Worm (Caenorhabditis elegans) whole organism, mixed stage, embryonic: Measurements from ENCODE around the gene C09H10.5.
"Not testable (repeated sequence)": the region's sequence is repeated elsewhere in the genome, so short reads cannot be mapped to it uniquely, and the experiment has no call there.

Source experiments
- M03D4.4 ChIP-seq: sonication (generic microtip); optimal IDR thresholded peaks from 2 replicates; lab custom pipeline; 2017; ENCODE audit warnings: mild to moderate bottlenecking, missing genetic modification characterization, missing compliant biosample characterization
- bed-3 ChIP-seq: fragments of 200-800 bp; sonication (Bioruptor generic); optimal IDR thresholded peaks from 3 replicates; lab custom pipeline; 2018; ENCODE audit warnings: mild to moderate bottlenecking, missing genetic modification characterization, moderate library complexity, missing compliant biosample characterization
- blmp-1 ChIP-seq: fragments of 150-350 bp; optimal IDR thresholded peaks from 2 replicates; lab custom pipeline; 2014; ENCODE audit warnings: missing biosample characterization, missing genetic modification characterization
- ceh-39 ChIP-seq: fragments of 150-350 bp; optimal IDR thresholded peaks from 2 replicates; lab custom pipeline; 2014; ENCODE audit warnings: missing biosample characterization, missing genetic modification characterization
- ceh-43 ChIP-seq: fragments of 200-800 bp; sonication (Bioruptor generic); optimal IDR thresholded peaks from 2 replicates; lab custom pipeline; 2018; ENCODE audit warnings: mild to moderate bottlenecking, missing genetic modification characterization, moderate library complexity, missing compliant biosample characterization
- ceh-83 ChIP-seq: fragments of 200-800 bp; sonication (Bioruptor generic); optimal IDR thresholded peaks from 2 replicates; lab custom pipeline; 2018; ENCODE audit warnings: mild to moderate bottlenecking, missing genetic modification characterization, missing compliant biosample characterization
- ces-1 ChIP-seq: fragments of 150-350 bp; optimal IDR thresholded peaks from 2 replicates; lab custom pipeline; 2014; ENCODE audit warnings: missing biosample characterization, missing genetic modification reagents, missing genetic modification characterization
- cnd-1 ChIP-seq: fragments of 200-800 bp; sonication (Bioruptor generic); optimal IDR thresholded peaks from 2 replicates; lab custom pipeline; 2018; ENCODE audit warnings: mild to moderate bottlenecking, missing genetic modification characterization, missing compliant biosample characterization
- drap-1 ChIP-seq: fragments of 200-800 bp; sonication (Bioruptor generic); optimal IDR thresholded peaks from 3 replicates; lab custom pipeline; 2018; ENCODE audit warnings: mild to moderate bottlenecking, missing genetic modification characterization, missing compliant biosample characterization
- elt-1 ChIP-seq: sonication (generic microtip); optimal IDR thresholded peaks from 2 replicates; lab custom pipeline; 2017; ENCODE audit warnings: missing genetic modification characterization, mild to moderate bottlenecking, missing compliant biosample characterization, antibody characterized with exemption, moderate library complexity, borderline replicate concordance; ENCODE audit not compliant: insufficient read depth
- elt-3 ChIP-seq: fragments of 150-350 bp; optimal IDR thresholded peaks from 2 replicates; lab custom pipeline; 2014; ENCODE audit warnings: missing biosample characterization, missing genetic modification characterization
- ham-2 ChIP-seq: fragments of 200-800 bp; sonication (Bioruptor generic); optimal IDR thresholded peaks from 2 replicates; lab custom pipeline; 2018; ENCODE audit warnings: mild to moderate bottlenecking, missing genetic modification characterization, missing compliant biosample characterization
- hlh-1 ChIP-seq: fragments of 150-350 bp; optimal IDR thresholded peaks from 2 replicates; lab custom pipeline; 2014; ENCODE audit warnings: missing biosample characterization, missing genetic modification reagents, missing genetic modification characterization
- lin-32 ChIP-seq: fragments of 200-800 bp; sonication (Bioruptor generic); optimal IDR thresholded peaks from 2 replicates; lab custom pipeline; 2018; ENCODE audit warnings: mild to moderate bottlenecking, missing genetic modification characterization, missing compliant biosample characterization
- mab-5 ChIP-seq: fragments of 150-350 bp; optimal IDR thresholded peaks from 2 replicates; lab custom pipeline; 2014; ENCODE audit warnings: missing biosample characterization, missing genetic modification characterization
- mep-1 ChIP-seq: fragments of 150-350 bp; optimal IDR thresholded peaks from 2 replicates; lab custom pipeline; 2017; ENCODE audit warnings: missing biosample characterization, missing genetic modification reagents, missing genetic modification characterization, inconsistent platforms
- mls-2 ChIP-seq: sonication (generic microtip); optimal IDR thresholded peaks from 2 replicates; lab custom pipeline; 2016; ENCODE audit warnings: mild to moderate bottlenecking, missing genetic modification characterization, moderate library complexity, missing compliant biosample characterization
- nhr-12 ChIP-seq: fragments of 150-350 bp; optimal IDR thresholded peaks from 2 replicates; lab custom pipeline; 2014; ENCODE audit warnings: missing biosample characterization, missing genetic modification characterization
- nhr-2 ChIP-seq: fragments of 150-350 bp; optimal IDR thresholded peaks from 2 replicates; lab custom pipeline; 2014; ENCODE audit warnings: missing biosample characterization, missing genetic modification characterization
- nhr-237 ChIP-seq: fragments of 150-350 bp; optimal IDR thresholded peaks from 2 replicates; lab custom pipeline; 2014; ENCODE audit warnings: missing biosample characterization, missing genetic modification characterization
- nhr-76 ChIP-seq: sonication (generic microtip); optimal IDR thresholded peaks from 2 replicates; lab custom pipeline; 2017; ENCODE audit warnings: missing biosample characterization, missing genetic modification characterization
- pha-4 ChIP-seq: fragments of 150-350 bp; optimal IDR thresholded peaks from 2 replicates; lab custom pipeline; 2018; ENCODE audit warnings: missing biosample characterization, missing genetic modification reagents, missing genetic modification characterization
- snpc-4 ChIP-seq: fragments of 150-350 bp; optimal IDR thresholded peaks from 2 replicates; lab custom pipeline; 2014; ENCODE audit warnings: missing biosample characterization, missing genetic modification characterization
- sptf-1 ChIP-seq: sonication (generic microtip); optimal IDR thresholded peaks from 2 replicates; lab custom pipeline; 2017; ENCODE audit warnings: mild to moderate bottlenecking, missing genetic modification characterization, moderate library complexity, missing compliant biosample characterization
- tbx-8 ChIP-seq: fragments of 200-800 bp; sonication (Bioruptor generic); optimal IDR thresholded peaks from 2 replicates; lab custom pipeline; 2018; ENCODE audit warnings: mild to moderate bottlenecking, missing genetic modification characterization, moderate library complexity, missing compliant biosample characterization
- unc-120 ChIP-seq: sonication (generic microtip); optimal IDR thresholded peaks from 2 replicates; lab custom pipeline; 2017; ENCODE audit warnings: missing genetic modification characterization, missing compliant biosample characterization; ENCODE audit not compliant: poor library complexity, severe bottlenecking
- unc-39 ChIP-seq: fragments of 150-350 bp; optimal IDR thresholded peaks from 2 replicates; lab custom pipeline; 2014; ENCODE audit warnings: missing biosample characterization, missing genetic modification characterization
- unc-62 ChIP-seq: fragments of 150-350 bp; optimal IDR thresholded peaks from 2 replicates; lab custom pipeline; 2014; ENCODE audit warnings: missing biosample characterization, missing genetic modification reagents, missing genetic modification characterization
- zip-8 ChIP-seq: fragments of 150-350 bp; optimal IDR thresholded peaks from 2 replicates; lab custom pipeline; 2014; ENCODE audit warnings: missing biosample characterization, missing genetic modification characterization
- ztf-11 ChIP-seq: fragments of 150-350 bp; optimal IDR thresholded peaks from 2 replicates; lab custom pipeline; 2014; ENCODE audit warnings: missing biosample characterization, missing genetic modification characterization

The C09H10.5 gene

DNA sequence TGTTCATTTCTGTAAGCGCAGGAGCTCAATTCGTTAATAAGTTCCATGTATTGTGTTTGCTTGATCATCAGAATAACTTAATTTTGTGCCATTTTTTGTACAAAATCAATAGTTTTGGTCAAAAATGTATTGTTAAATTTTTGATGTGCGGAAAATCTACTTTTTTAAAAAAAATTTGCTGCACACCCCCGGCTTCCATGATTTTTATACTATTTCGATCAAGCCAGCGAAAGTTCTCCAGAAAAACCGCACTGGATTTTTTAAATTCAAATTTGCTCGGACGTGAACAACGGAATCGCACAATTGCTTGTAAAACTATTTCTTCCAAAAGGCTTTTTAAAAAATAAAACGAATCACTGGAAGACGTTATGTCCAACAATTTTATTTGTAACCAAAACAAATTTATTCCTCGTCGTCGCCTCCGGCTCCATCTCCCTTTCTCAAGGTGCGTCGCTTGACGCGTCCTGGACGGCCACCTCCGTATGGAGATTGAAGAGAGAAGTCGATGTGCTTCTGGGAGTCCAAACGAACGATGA is 21.6 kb upstream of the C09H10.5 start:
- TF ChIP-seq hlh-1 (no peak), ces-1 (GFP tag; lab: Kevin White, UChicago) (no peak), ztf-11 (tag; lab: Kevin White, UChicago) (no peak), ham-2 (GFP tag; lab: Kevin White, UChicago) (no peak), nhr-76 (tag; lab: Kevin White, UChicago) (no peak), nhr-2 (tag; lab: Kevin White, UChicago) (no peak)

DNA sequence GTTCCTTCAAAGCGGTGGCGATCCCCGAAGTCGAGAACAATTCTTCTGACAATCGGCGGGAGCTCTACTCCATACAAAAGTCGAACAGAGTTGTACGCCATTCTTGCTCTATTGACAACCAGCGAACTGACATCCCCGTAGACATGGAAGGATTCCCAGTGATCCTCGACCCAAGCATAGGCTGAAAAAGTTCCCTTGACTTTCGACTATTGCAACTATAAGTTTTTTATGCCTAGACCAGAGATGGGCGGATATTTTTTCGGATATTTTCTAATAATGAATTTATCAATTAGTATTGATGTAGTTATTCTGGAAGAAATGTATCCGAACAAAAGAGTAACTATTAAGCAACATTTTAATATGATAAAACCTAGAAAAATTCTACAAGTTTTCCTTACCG is 18.2 kb upstream of the C09H10.5 start, which contains the start of gene W10C6.2:
W10C6.2 (minus strand) TSS at position 101 of the 400 bp plus-strand sequence.
- TF ChIP-seq blmp-1; ham-2 (GFP tag; lab: Kevin White, UChicago); mep-1 (tag; lab: Kevin White, UChicago): not testable (repeated sequence)

DNA sequence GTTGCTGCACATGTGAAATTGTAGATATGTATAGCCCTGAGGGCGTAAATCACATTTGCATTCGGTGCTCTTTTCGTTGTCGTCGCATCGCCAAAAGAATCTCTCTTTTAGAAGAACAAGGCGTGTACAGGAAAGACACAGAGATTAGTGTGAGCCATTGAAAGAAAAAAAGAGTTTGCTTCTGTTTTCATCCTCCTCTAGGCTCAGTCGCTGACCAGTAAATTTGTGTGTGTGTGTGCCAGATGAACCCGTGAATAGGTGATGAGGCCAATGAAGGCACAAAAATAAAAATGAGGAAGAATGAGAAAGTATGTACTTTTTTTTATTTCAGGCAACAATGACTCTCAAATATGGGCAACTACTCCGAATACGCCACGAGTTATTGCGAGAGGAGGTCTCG is 8.9 kb upstream of the C09H10.5 start, which contains the start of gene mat-2:
mat-2 (plus strand) TSS at position 301 of the 400 bp plus-strand sequence.
- TF ChIP-seq unc-120 (tag; lab: Kevin White, UChicago) (no peak), mls-2 (no peak), mab-5 (tag; lab: Kevin White, UChicago) (no peak), nhr-76 (tag; lab: Kevin White, UChicago) (no peak)

DNA sequence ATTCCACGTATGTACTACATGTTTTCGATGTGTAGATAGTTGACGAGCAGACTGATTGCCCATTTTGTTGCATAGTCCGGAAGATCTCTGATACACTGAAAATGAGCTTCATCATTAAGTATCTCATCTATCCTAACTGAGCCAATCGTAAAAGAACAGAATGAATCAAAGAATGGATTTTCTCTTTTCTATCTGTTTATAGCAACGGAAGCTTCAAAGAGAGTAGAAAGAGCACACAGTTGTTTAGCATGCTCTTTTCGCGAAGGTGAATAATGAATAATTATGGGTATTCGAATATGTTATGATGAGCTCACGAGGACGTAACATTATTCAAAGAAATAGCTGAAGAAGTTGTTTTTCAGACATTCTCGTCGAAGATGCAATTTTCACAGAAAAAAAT is 7.5 kb upstream of the C09H10.5 start, which contains the start of gene glb-4:
glb-4 (minus strand) TSS at position 101 of the 400 bp plus-strand sequence.
- no peak for TF ChIP-seq M03D4.4 (tag; lab: Kevin White, UChicago)
- no peak for TF ChIP-seq ceh-39 (tag; lab: Kevin White, UChicago)
- TF ChIP-seq mab-5 (tag; lab: Kevin White, UChicago): no peak
- no peak for TF ChIP-seq lin-32 (GFP tag; lab: Kevin White, UChicago)
- no peak for TF ChIP-seq nhr-76 (tag; lab: Kevin White, UChicago)
- no peak for TF ChIP-seq sptf-1 (tag; lab: Kevin White, UChicago)
- TF ChIP-seq elt-1 (tag; lab: Kevin White, UChicago): no peak
- TF ChIP-seq ceh-83 (GFP tag; lab: Kevin White, UChicago): no peak
- TF ChIP-seq nhr-237 (tag; lab: Kevin White, UChicago): no peak
- no peak for TF ChIP-seq drap-1 (GFP tag; lab: Kevin White, UChicago)
- no peak for TF ChIP-seq unc-120 (tag; lab: Kevin White, UChicago)
- TF ChIP-seq bed-3 (GFP tag; lab: Kevin White, UChicago): no peak
- no peak for TF ChIP-seq cnd-1 (tag; lab: Kevin White, UChicago)
- TF ChIP-seq pha-4 (tag; lab: Kevin White, UChicago): no peak
- no peak for TF ChIP-seq ztf-11 (tag; lab: Kevin White, UChicago)
- no peak for TF ChIP-seq unc-39 (tag; lab: Kevin White, UChicago)
- no peak for TF ChIP-seq zip-8 (tag; lab: Kevin White, UChicago)
- TF ChIP-seq nhr-12: no peak
- no peak for TF ChIP-seq elt-3

DNA sequence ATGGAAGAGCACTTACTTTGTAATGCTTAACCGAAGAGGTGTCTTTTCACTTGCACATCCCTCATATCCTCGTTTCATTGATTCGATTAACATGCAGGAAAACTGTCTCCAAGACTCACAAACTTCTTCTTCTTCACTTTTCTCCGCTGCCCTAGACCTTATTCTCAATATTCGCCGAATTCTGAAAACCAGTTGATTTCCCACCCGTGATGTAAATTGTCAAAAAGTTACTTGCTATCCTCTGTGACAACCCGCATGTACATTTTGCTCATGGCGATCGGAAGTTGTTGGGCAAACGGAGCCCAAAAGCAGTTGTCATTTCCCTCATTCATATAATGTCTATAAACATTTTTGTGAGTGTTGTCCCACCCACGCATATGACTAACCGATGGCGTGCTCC is 6.9 kb upstream of the C09H10.5 start:
- TF ChIP-seq elt-1 (tag; lab: Kevin White, UChicago): no peak
- TF ChIP-seq mep-1 (tag; lab: Kevin White, UChicago): no peak
- no peak for TF ChIP-seq lin-32 (GFP tag; lab: Kevin White, UChicago)
- no peak for TF ChIP-seq tbx-8 (GFP tag; lab: Kevin White, UChicago)
- TF ChIP-seq snpc-4: no peak
- no peak for TF ChIP-seq drap-1 (GFP tag; lab: Kevin White, UChicago)
- no peak for TF ChIP-seq ces-1 (GFP tag; lab: Kevin White, UChicago)
- TF ChIP-seq ztf-11 (tag; lab: Kevin White, UChicago): no peak
- TF ChIP-seq unc-62 (GFP tag; lab: Kevin White, UChicago): no peak
- no peak for TF ChIP-seq ceh-43 (GFP tag; lab: Kevin White, UChicago)
- no peak for TF ChIP-seq nhr-12
- TF ChIP-seq cnd-1 (tag; lab: Kevin White, UChicago): no peak
